Worm (Caenorhabditis elegans): ENCODE measurements around the gene F26D2.15.

The F26D2.15 gene

DNA sequence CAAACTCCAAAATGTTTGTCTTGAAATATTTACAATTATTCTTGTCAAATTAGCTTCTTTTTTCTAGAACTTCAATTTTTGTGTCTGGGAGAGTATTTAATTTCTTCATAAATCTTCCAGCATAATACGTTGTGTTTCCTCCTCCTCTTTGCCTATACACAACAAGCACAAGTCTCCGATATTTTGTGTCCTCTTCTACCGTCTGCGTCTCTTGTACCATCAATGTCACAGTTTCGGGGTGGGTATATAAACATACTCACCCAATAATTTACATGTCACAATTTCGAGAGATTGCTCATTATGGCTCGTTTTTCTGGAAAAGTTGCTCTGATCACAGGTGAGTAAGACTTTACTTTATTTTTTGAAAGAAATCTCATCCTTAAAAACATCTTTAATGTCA is at the start of gene F26D2.15:
Gene F26D2.15 (plus strand): TSS at position 301 of the 400 bp plus-strand sequence.
- TF ChIP-seq C38D4.7 (GFP tag; optimal IDR thresholded peaks at IDR 0.05) (no peak), gmeb-2 (tag; optimal IDR thresholded peaks at IDR 0.05) (no peak), hlh-13 (GFP tag; optimal IDR thresholded peaks at IDR 0.05) (no peak), sox-4 (tag; optimal IDR thresholded peaks at IDR 0.05) (no peak), elt-4 (tag; optimal IDR thresholded peaks at IDR 0.05) (no peak), Y22D7AL.16 (tag; optimal IDR thresholded peaks at IDR 0.05) (no peak), ref-2 (tag; optimal IDR thresholded peaks at IDR 0.05) (no peak), hlh-8 (tag; optimal IDR thresholded peaks at IDR 0.05) (no peak), ceh-14 (tag; optimal IDR thresholded peaks at IDR 0.05) (no peak), fkh-6 (tag; optimal IDR thresholded peaks at IDR 0.05) (no peak), unc-42 (tag; optimal IDR thresholded peaks at IDR 0.05) (no peak), K02D7.2 (tag; optimal IDR thresholded peaks at IDR 0.05) (no peak), pat-9 (tag; optimal IDR thresholded peaks at IDR 0.05) (no peak), sdc-2 (tag; optimal IDR thresholded peaks at IDR 0.05) (no peak)

DNA sequence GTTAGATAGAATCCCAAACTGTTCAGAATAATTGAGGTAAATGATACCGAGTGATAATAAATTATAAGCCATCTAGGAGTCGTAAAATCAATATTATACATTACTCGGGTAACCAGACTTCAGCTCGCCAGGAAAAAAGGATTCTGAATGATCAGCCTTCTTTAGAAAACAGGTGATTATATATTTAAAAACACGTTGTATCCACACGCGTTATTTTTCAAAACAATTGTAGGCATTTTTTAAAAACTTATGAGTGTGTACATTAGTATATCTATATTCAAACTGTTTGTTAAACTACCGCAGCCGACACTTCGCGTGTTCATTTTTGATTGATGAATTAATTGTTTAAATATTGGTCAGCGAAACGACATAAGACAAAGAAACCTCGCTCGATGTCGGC is 49.4 kb upstream of the F26D2.15 start, which contains the start of gene sri-65:
Gene sri-65 (minus strand): TSS at position 101 of the 400 bp plus-strand sequence.
- TF ChIP-seq lin-11 (tag; optimal IDR thresholded peaks at IDR 0.05) = no peak
- TF ChIP-seq hlh-6 (tag; optimal IDR thresholded peaks at IDR 0.05) = no peak
- no peak for TF ChIP-seq pag-3 (tag; optimal IDR thresholded peaks at IDR 0.05; ENCODE audit: borderline replicate concordance)

DNA sequence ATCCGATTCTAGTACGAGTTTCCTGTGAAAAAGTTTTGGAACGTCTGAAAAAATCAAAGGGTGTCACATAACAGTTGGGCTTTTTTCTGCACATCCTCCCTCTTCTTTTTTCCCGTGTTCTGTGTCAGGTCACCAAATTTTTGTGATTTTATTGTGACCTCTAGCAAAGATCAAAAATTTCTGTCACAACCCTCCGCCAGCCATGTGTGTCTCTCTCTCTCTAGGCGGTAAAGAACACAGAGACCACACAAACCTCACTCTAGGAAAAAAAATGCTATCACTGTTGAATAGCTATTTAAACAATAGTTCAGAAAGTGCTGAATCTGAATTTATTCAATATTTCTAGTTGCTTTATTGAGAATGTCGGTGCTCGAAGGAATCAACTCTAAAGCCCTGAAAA is 47.0 kb upstream of the F26D2.15 start, which contains the start of gene gst-44:
Gene gst-44 (plus strand): TSS at position 237 of the 400 bp plus-strand sequence.
- TF ChIP-seq K02D7.2 (tag; optimal IDR thresholded peaks at IDR 0.05) (no peak), pat-9 (tag; optimal IDR thresholded peaks at IDR 0.05) (no peak), ceh-22 (tag; optimal IDR thresholded peaks at IDR 0.05) (no peak), pag-3 (tag; optimal IDR thresholded peaks at IDR 0.05; ENCODE audit: borderline replicate concordance) (no peak), C38D4.7 (GFP tag; optimal IDR thresholded peaks at IDR 0.05) (no peak), ceh-9 (tag; optimal IDR thresholded peaks at IDR 0.05) (no peak), ref-2 (tag; optimal IDR thresholded peaks at IDR 0.05) (no peak), ceh-48 (tag; optimal IDR thresholded peaks at IDR 0.05) (no peak), hlh-13 (GFP tag; optimal IDR thresholded peaks at IDR 0.05) (no peak), lin-11 (tag; optimal IDR thresholded peaks at IDR 0.05) (no peak), ceh-45 (GFP tag; IDR thresholded peaks at IDR 0.05) (no peak), npax-4 (tag; optimal IDR thresholded peaks at IDR 0.05) (no peak), elt-2 (tag; optimal IDR thresholded peaks at IDR 0.05) (no peak), mec-3 (tag; optimal IDR thresholded peaks at IDR 0.05; ENCODE audit: borderline replicate concordance) (no peak)

ce11 chrV:16393728-16394127 is 43.9 kb upstream of the F26D2.15 start, which contains the start of gene srd-63:
srd-63 (minus strand) TSS chrV:16393828.
- no peak for TF ChIP-seq nfya-1 (tag; optimal IDR thresholded peaks at IDR 0.05)
- no peak for TF ChIP-seq unc-55 (GFP tag; optimal IDR thresholded peaks at IDR 0.05)
- no peak for TF ChIP-seq rnt-1 (tag; optimal IDR thresholded peaks at IDR 0.05)
- no peak for TF ChIP-seq ztf-16 (tag; optimal IDR thresholded peaks at IDR 0.05)
- TF ChIP-seq nhr-11 (tag; optimal IDR thresholded peaks at IDR 0.05) = no peak
- TF ChIP-seq hlh-15 (tag; optimal IDR thresholded peaks at IDR 0.05) = no peak
- no peak for TF ChIP-seq ceh-19 (GFP tag; optimal IDR thresholded peaks at IDR 0.05)
- no peak for TF ChIP-seq K02D7.2 (tag; optimal IDR thresholded peaks at IDR 0.05)
- TF ChIP-seq pax-1 (tag; optimal IDR thresholded peaks at IDR 0.05) = no peak
- no peak for TF ChIP-seq K09A11.1 (tag; optimal IDR thresholded peaks at IDR 0.05; ENCODE audit: insufficient read depth)
- no peak for TF ChIP-seq ceh-34 (tag; optimal IDR thresholded peaks at IDR 0.05)
- TF ChIP-seq npax-4 (tag; optimal IDR thresholded peaks at IDR 0.05) = no peak
- no peak for TF ChIP-seq ets-4 (tag; optimal IDR thresholded peaks at IDR 0.05)
- no peak for TF ChIP-seq ceh-48 (tag; optimal IDR thresholded peaks at IDR 0.05)
- no peak for TF ChIP-seq ceh-22 (tag; optimal IDR thresholded peaks at IDR 0.05)
- TF ChIP-seq hlh-30 (tag; optimal IDR thresholded peaks at IDR 0.05; ENCODE audit: insufficient read depth) = no peak
- no peak for TF ChIP-seq sdc-2 (tag; optimal IDR thresholded peaks at IDR 0.05)
- no peak for TF ChIP-seq ahr-1 (tag; optimal IDR thresholded peaks at IDR 0.05)
- TF ChIP-seq dve-1 (tag; optimal IDR thresholded peaks at IDR 0.05) = no peak
- TF ChIP-seq ceh-45 (GFP tag; IDR thresholded peaks at IDR 0.05) = no peak

All from whole organism, late embryonic.